ENCODE assay signal across 1 fruit fly cellular context in genomic region chr3L:3515280-3516020, dm6.
A peak's percentile ranks its signal among the peaks of the same experiment; 100 is the strongest.
TF ChIP-seq lines count a peak whose summit lies in the region.

Eip63E (plus strand) TSS chr3L:3515751.

TF ChIP-seq in whole organism, embryonic, 481 proteins besides CTCF, POLR2A, EP300 and RAD21 (continued from another document and continues in another):
- no peak for TF ChIP-seq ac (GFP tag; optimal IDR thresholded peaks at IDR 0.05; lab: Kevin White, UChicago)
- TF ChIP-seq ranshi (GFP tag; IDR thresholded peaks at IDR 0.05; lab: Robert Waterston, UW) = peak; percentile 11; the same call in 1 of the 2 replicates
- no peak for TF ChIP-seq GATAe (GFP tag; conservative IDR thresholded peaks at IDR 0.05; lab: Robert Waterston, UW)
- TF ChIP-seq ato (GFP tag; IDR thresholded peaks at IDR 0.05; lab: Robert Waterston, UW; ENCODE audit: partially characterized antibody) = peak; percentile 65
- no peak for TF ChIP-seq Lim3 (GFP tag; IDR thresholded peaks at IDR 0.05; lab: Robert Waterston, UW)
- no peak for TF ChIP-seq ttk (GFP tag; IDR thresholded peaks at IDR 0.05; lab: Robert Waterston, UW)
- TF ChIP-seq Gug (GFP tag; IDR thresholded peaks at IDR 0.05; lab: Robert Waterston, UW) = no peak
- TF ChIP-seq trem (tag; optimal IDR thresholded peaks at IDR 0.05; lab: Kevin White, UChicago) = peak; percentile 43
- TF ChIP-seq CG1024 (GFP tag; IDR thresholded peaks at IDR 0.05; lab: Robert Waterston, UW) = no peak
- no peak for TF ChIP-seq pb (GFP tag; optimal IDR thresholded peaks at IDR 0.05; lab: Kevin White, UChicago)
- TF ChIP-seq CG14014 (GFP tag; IDR thresholded peaks at IDR 0.05; lab: Robert Waterston, UW) = no peak
- TF ChIP-seq toy (GFP tag; IDR thresholded peaks at IDR 0.05; lab: Robert Waterston, UW) = no peak
- no peak for TF ChIP-seq cato (GFP tag; optimal IDR thresholded peaks at IDR 0.05; lab: Kevin White, UChicago; ENCODE audit: borderline replicate concordance)
- TF ChIP-seq CG13894 (tag; optimal IDR thresholded peaks at IDR 0.05; lab: Kevin White, UChicago) = no peak
- peak; percentile 67 for TF ChIP-seq Fer1 (GFP tag; optimal IDR thresholded peaks at IDR 0.05; lab: Kevin White, UChicago)
- no peak for TF ChIP-seq yki (optimal IDR thresholded peaks at IDR 0.05; lab: Kevin White, UChicago)
- no peak for TF ChIP-seq jing (GFP tag; optimal IDR thresholded peaks at IDR 0.05; lab: Kevin White, UChicago)
- TF ChIP-seq CG1647 (GFP tag; optimal IDR thresholded peaks at IDR 0.05; lab: Kevin White, UChicago) = no peak
- TF ChIP-seq CG4328 (GFP tag; optimal IDR thresholded peaks at IDR 0.05; lab: Kevin White, UChicago) = no peak
- TF ChIP-seq CG2678 (tag; optimal IDR thresholded peaks at IDR 0.05; lab: Kevin White, UChicago) = peak; percentile 24
- TF ChIP-seq nmo (GFP tag; optimal IDR thresholded peaks at IDR 0.05; lab: Kevin White, UChicago) = peak; percentile 43
- 0 out of 3 replicates have a peak, but pooled peaks have one; percentile 41 for TF ChIP-seq CG16813 (GFP tag; IDR thresholded peaks at IDR 0.05; lab: Robert Waterston, UW; ENCODE audit: partially characterized antibody)
- no peak for TF ChIP-seq dmrt11E (tag; optimal IDR thresholded peaks at IDR 0.05; lab: Kevin White, UChicago)
- TF ChIP-seq CG32772 (GFP tag; IDR thresholded peaks at IDR 0.05; lab: Robert Waterston, UW) = no peak
- TF ChIP-seq TFAM (GFP tag; optimal IDR thresholded peaks at IDR 0.05; lab: Kevin White, UChicago) = no peak
- no peak for TF ChIP-seq CG4730 (GFP tag; IDR thresholded peaks at IDR 0.05; lab: Robert Waterston, UW)
- peak; percentile 39 for TF ChIP-seq CG8359 (GFP tag; optimal IDR thresholded peaks at IDR 0.05; lab: Kevin White, UChicago; ENCODE audit: borderline replicate concordance)
- peak; percentile 4 for TF ChIP-seq CG9727 (GFP tag; optimal IDR thresholded peaks at IDR 0.05; lab: Kevin White, UChicago)
- no peak for TF ChIP-seq tio (GFP tag; optimal IDR thresholded peaks at IDR 0.05; lab: Kevin White, UChicago)
- TF ChIP-seq onecut (GFP tag; IDR thresholded peaks at IDR 0.05; lab: Robert Waterston, UW) = no peak
- no peak for TF ChIP-seq H15 (GFP tag; IDR thresholded peaks at IDR 0.05; lab: Robert Waterston, UW)
- no peak for TF ChIP-seq CG12744 (GFP tag; optimal IDR thresholded peaks at IDR 0.05; lab: Kevin White, UChicago)
- peak; percentile 34 for TF ChIP-seq CG17186 (GFP tag; optimal IDR thresholded peaks at IDR 0.05; lab: Kevin White, UChicago)
- TF ChIP-seq Hr3 (GFP tag; optimal IDR thresholded peaks at IDR 0.05; lab: Kevin White, UChicago) = no peak
- no peak for TF ChIP-seq lmd (GFP tag; IDR thresholded peaks at IDR 0.05; lab: Robert Waterston, UW)
- no peak for TF ChIP-seq Camta (GFP tag; optimal IDR thresholded peaks at IDR 0.05; lab: Kevin White, UChicago)
- no peak for TF ChIP-seq Hey (tag; optimal IDR thresholded peaks at IDR 0.05; lab: Kevin White, UChicago)
- TF ChIP-seq Ptx1 (GFP tag; IDR thresholded peaks at IDR 0.05; lab: Robert Waterston, UW) = no peak
- no peak for TF ChIP-seq HLH4C (GFP tag; IDR thresholded peaks at IDR 0.05; lab: Robert Waterston, UW; ENCODE audit: partially characterized antibody)
- TF ChIP-seq Stat92E (GFP tag; optimal IDR thresholded peaks at IDR 0.05; lab: Kevin White, UChicago) = peak in 1 of 3 experiments; percentile 3
- TF ChIP-seq Hmx (GFP tag; optimal IDR thresholded peaks at IDR 0.05; lab: Kevin White, UChicago) = no peak
- TF ChIP-seq hkb (optimal IDR thresholded peaks at IDR 0.05; lab: Kevin White, UChicago) = peak; percentile 38
- TF ChIP-seq hkb (GFP tag; IDR thresholded peaks at IDR 0.05; lab: Robert Waterston, UW) = peak; percentile 39
- 0 out of 3 replicates have a peak, but pooled peaks have one; percentile 10 for TF ChIP-seq CG34224 (GFP tag; IDR thresholded peaks at IDR 0.05; lab: Robert Waterston, UW; ENCODE audit: partially characterized antibody)
- TF ChIP-seq sd (tag; optimal IDR thresholded peaks at IDR 0.05; lab: Kevin White, UChicago) = no peak
- TF ChIP-seq CG17612 (GFP tag; IDR thresholded peaks at IDR 0.05; lab: Robert Waterston, UW) = no peak
- no peak for TF ChIP-seq Eip74EF (GFP tag; optimal IDR thresholded peaks at IDR 0.05; lab: Kevin White, UChicago)
- no peak for TF ChIP-seq esg (GFP tag; conservative IDR thresholded peaks at IDR 0.05; lab: Robert Waterston, UW)
- no peak for TF ChIP-seq CG14667 (GFP tag; IDR thresholded peaks at IDR 0.05; lab: Robert Waterston, UW)
- no peak for TF ChIP-seq shn (GFP tag; optimal IDR thresholded peaks at IDR 0.05; lab: Kevin White, UChicago)
- peak; percentile 14 for TF ChIP-seq unpg (GFP tag; optimal IDR thresholded peaks at IDR 0.05; lab: Kevin White, UChicago)
- no peak for TF ChIP-seq CG11695 (GFP tag; IDR thresholded peaks at IDR 0.05; lab: Robert Waterston, UW)
- no peak for TF ChIP-seq HHEX (GFP tag; optimal IDR thresholded peaks at IDR 0.05; lab: Kevin White, UChicago)
- TF ChIP-seq nau (GFP tag; optimal IDR thresholded peaks at IDR 0.05; lab: Kevin White, UChicago) = peak; percentile 58
- no peak for TF ChIP-seq chn (GFP tag; optimal IDR thresholded peaks at IDR 0.05; lab: Kevin White, UChicago)
- TF ChIP-seq scrt (GFP tag; optimal IDR thresholded peaks at IDR 0.05; lab: Kevin White, UChicago) = peak; percentile 7
- no peak for TF ChIP-seq psq (GFP tag; optimal IDR thresholded peaks at IDR 0.05; lab: Kevin White, UChicago)
- TF ChIP-seq hb (GFP tag; IDR thresholded peaks at IDR 0.05; lab: Robert Waterston, UW; ENCODE audit: partially characterized antibody) = no peak
- TF ChIP-seq danr (GFP tag; IDR thresholded peaks at IDR 0.05; lab: Robert Waterston, UW) = no peak
- peak; percentile 37 for TF ChIP-seq CG1603 (tag; optimal IDR thresholded peaks at IDR 0.05; lab: Kevin White, UChicago)
- TF ChIP-seq CG10209 (GFP tag; optimal IDR thresholded peaks at IDR 0.05; lab: Kevin White, UChicago) = no peak
- 0 out of 2 replicates have a peak, but pooled peaks have one; percentile 22 for TF ChIP-seq CG17328 (GFP tag; IDR thresholded peaks at IDR 0.05; lab: Robert Waterston, UW)
- TF ChIP-seq CG4360 (GFP tag; IDR thresholded peaks at IDR 0.05; lab: Robert Waterston, UW) = peak; percentile 98
- no peak for TF ChIP-seq crol (GFP tag; IDR thresholded peaks at IDR 0.05; lab: Robert Waterston, UW)
- TF ChIP-seq BtbVII (GFP tag; optimal IDR thresholded peaks at IDR 0.05; lab: Kevin White, UChicago) = peak; percentile 3
- TF ChIP-seq CG6683 (GFP tag; optimal IDR thresholded peaks at IDR 0.05; lab: Kevin White, UChicago) = no peak
- no peak for TF ChIP-seq Doc2 (GFP tag; IDR thresholded peaks at IDR 0.05; lab: Robert Waterston, UW)
- no peak for TF ChIP-seq Oaz (GFP tag; IDR thresholded peaks at IDR 0.05; lab: Robert Waterston, UW)
- TF ChIP-seq CG2875 (GFP tag; optimal IDR thresholded peaks at IDR 0.05; lab: Kevin White, UChicago) = no peak
- no peak for TF ChIP-seq dati (GFP tag; IDR thresholded peaks at IDR 0.05; lab: Robert Waterston, UW)
- TF ChIP-seq ara (GFP tag; IDR thresholded peaks at IDR 0.05; lab: Robert Waterston, UW) = no peak
- no peak for TF ChIP-seq CG8478 (optimal IDR thresholded peaks at IDR 0.05; lab: Kevin White, UChicago)
- peak; percentile 87 for TF ChIP-seq gfzf (GFP tag; optimal IDR thresholded peaks at IDR 0.05; lab: Kevin White, UChicago)
- TF ChIP-seq E2f2 (GFP tag; IDR thresholded peaks at IDR 0.05; lab: Robert Waterston, UW) = peak; percentile 32; the same call in 1 of the 2 replicates
- TF ChIP-seq ash1 (GFP tag; optimal IDR thresholded peaks at IDR 0.05; lab: Kevin White, UChicago) = no peak
- no peak for TF ChIP-seq sqz (GFP tag; optimal IDR thresholded peaks at IDR 0.05; lab: Kevin White, UChicago)
- TF ChIP-seq h (optimal IDR thresholded peaks at IDR 0.05; lab: Kevin White, UChicago) = no peak
- no peak for TF ChIP-seq Atf3 (GFP tag; optimal IDR thresholded peaks at IDR 0.05; lab: Kevin White, UChicago)
- no peak for TF ChIP-seq mirr (GFP tag; optimal IDR thresholded peaks at IDR 0.05; lab: Kevin White, UChicago)
- TF ChIP-seq Hr39 (optimal IDR thresholded peaks at IDR 0.05; lab: Kevin White, UChicago) = no peak
- no peak for TF ChIP-seq lab (GFP tag; optimal IDR thresholded peaks at IDR 0.05; lab: Kevin White, UChicago)
- TF ChIP-seq CG34376 (GFP tag; optimal IDR thresholded peaks at IDR 0.05; lab: Kevin White, UChicago) = peak; percentile 37
- TF ChIP-seq CG6654 (GFP tag; optimal IDR thresholded peaks at IDR 0.05; lab: Kevin White, UChicago) = no peak
- no peak for TF ChIP-seq Fer2 (tag; optimal IDR thresholded peaks at IDR 0.05; lab: Kevin White, UChicago)
- 0 out of 3 replicates have a peak, but pooled peaks have one; percentile 56 for TF ChIP-seq CG2199 (GFP tag; IDR thresholded peaks at IDR 0.05; lab: Robert Waterston, UW)
- peak; percentile 98 for TF ChIP-seq cg (GFP tag; optimal IDR thresholded peaks at IDR 0.05; lab: Kevin White, UChicago)
- peak; percentile 30 for TF ChIP-seq fd64A (GFP tag; optimal IDR thresholded peaks at IDR 0.05; lab: Kevin White, UChicago)
- no peak for TF ChIP-seq slp2 (GFP tag; optimal IDR thresholded peaks at IDR 0.05; lab: Kevin White, UChicago)
- no peak for TF ChIP-seq slou (GFP tag; optimal IDR thresholded peaks at IDR 0.05; lab: Kevin White, UChicago)
- no peak for TF ChIP-seq crc (GFP tag; optimal IDR thresholded peaks at IDR 0.05; lab: Kevin White, UChicago)
- no peak for TF ChIP-seq Dip3 (GFP tag; optimal IDR thresholded peaks at IDR 0.05; lab: Kevin White, UChicago)
- no peak for TF ChIP-seq CG15073 (GFP tag; optimal IDR thresholded peaks at IDR 0.05; lab: Kevin White, UChicago)
- no peak for TF ChIP-seq dan (GFP tag; IDR thresholded peaks at IDR 0.05; lab: Robert Waterston, UW)
- no peak for TF ChIP-seq Vsx1 (GFP tag; optimal IDR thresholded peaks at IDR 0.05; lab: Kevin White, UChicago)
- no peak for TF ChIP-seq CG17802 (tag; optimal IDR thresholded peaks at IDR 0.05; lab: Kevin White, UChicago)
- no peak for TF ChIP-seq pfk (GFP tag; optimal IDR thresholded peaks at IDR 0.05; lab: Kevin White, UChicago)
- TF ChIP-seq CG18619 (GFP tag; optimal IDR thresholded peaks at IDR 0.05; lab: Kevin White, UChicago) = no peak
- TF ChIP-seq CG33557 (GFP tag; optimal IDR thresholded peaks at IDR 0.05; lab: Kevin White, UChicago) = no peak
- TF ChIP-seq eyg (GFP tag; optimal IDR thresholded peaks at IDR 0.05; lab: Kevin White, UChicago) = no peak
- peak; percentile 1 for TF ChIP-seq CrebB (tag; optimal IDR thresholded peaks at IDR 0.05; lab: Kevin White, UChicago)
- TF ChIP-seq Elba2 (GFP tag; optimal IDR thresholded peaks at IDR 0.05; lab: Kevin White, UChicago) = peak; percentile 11
- peak; percentile 31 for TF ChIP-seq CG10147 (GFP tag; optimal IDR thresholded peaks at IDR 0.05; lab: Kevin White, UChicago)
- TF ChIP-seq zen2 (GFP tag; IDR thresholded peaks at IDR 0.05; lab: Robert Waterston, UW; ENCODE audit: partially characterized antibody) = no peak
- TF ChIP-seq stc (GFP tag; IDR thresholded peaks at IDR 0.05; lab: Robert Waterston, UW) = peak; percentile 6; the same call in 1 of the 2 replicates
- TF ChIP-seq sr (GFP tag; IDR thresholded peaks at IDR 0.05; lab: Robert Waterston, UW) = no peak
- no peak for TF ChIP-seq zfh1 (GFP tag; IDR thresholded peaks at IDR 0.05; lab: Robert Waterston, UW)
- TF ChIP-seq CG14860 (GFP tag; IDR thresholded peaks at IDR 0.05; lab: Robert Waterston, UW; ENCODE audit: partially characterized antibody) = 0 out of 3 replicates have a peak, but pooled peaks have one; percentile 33
- peak; percentile 55 for TF ChIP-seq CG14710 (tag; optimal IDR thresholded peaks at IDR 0.05; lab: Kevin White, UChicago)
- no peak for TF ChIP-seq Tbp (GFP tag; optimal IDR thresholded peaks at IDR 0.05; lab: Kevin White, UChicago)
- TF ChIP-seq fd3F (GFP tag; optimal IDR thresholded peaks at IDR 0.05; lab: Kevin White, UChicago) = no peak
- TF ChIP-seq BEAF-32 (GFP tag; optimal IDR thresholded peaks at IDR 0.05; lab: Kevin White, UChicago) = peak; percentile 28
- TF ChIP-seq CG10959 (GFP tag; IDR thresholded peaks at IDR 0.05; lab: Robert Waterston, UW) = no peak
- TF ChIP-seq CG6813 (GFP tag; optimal IDR thresholded peaks at IDR 0.05; lab: Kevin White, UChicago) = no peak
- TF ChIP-seq org-1 (GFP tag; optimal IDR thresholded peaks at IDR 0.05; lab: Kevin White, UChicago) = no peak
- peak; percentile 45 for TF ChIP-seq CG17568 (GFP tag; optimal IDR thresholded peaks at IDR 0.05; lab: Kevin White, UChicago)
- no peak for TF ChIP-seq Sox100B (GFP tag; optimal IDR thresholded peaks at IDR 0.05; lab: Kevin White, UChicago)
- no peak for TF ChIP-seq CG3838 (GFP tag; optimal IDR thresholded peaks at IDR 0.05; lab: Kevin White, UChicago)
- TF ChIP-seq unc-4 (GFP tag; IDR thresholded peaks at IDR 0.05; lab: Robert Waterston, UW; ENCODE audit: partially characterized antibody) = no peak; the same call in 1 of the 2 replicates
- TF ChIP-seq exex (tag; optimal IDR thresholded peaks at IDR 0.05; lab: Kevin White, UChicago) = no peak
- TF ChIP-seq CG15479 (GFP tag; optimal IDR thresholded peaks at IDR 0.05; lab: Kevin White, UChicago) = peak; percentile 11
- TF ChIP-seq ewg (GFP tag; optimal IDR thresholded peaks at IDR 0.05; lab: Kevin White, UChicago) = no peak
- no peak for TF ChIP-seq CG12942 (GFP tag; optimal IDR thresholded peaks at IDR 0.05; lab: Kevin White, UChicago)
- no peak for TF ChIP-seq CG4820 (GFP tag; optimal IDR thresholded peaks at IDR 0.05; lab: Kevin White, UChicago)
- peak; percentile 50; the same call in 2 of the 3 replicates for TF ChIP-seq CG17361 (GFP tag; IDR thresholded peaks at IDR 0.05; lab: Robert Waterston, UW)
- TF ChIP-seq Taf1 (GFP tag; IDR thresholded peaks at IDR 0.05; lab: Robert Waterston, UW) = no peak
- TF ChIP-seq ap (GFP tag; IDR thresholded peaks at IDR 0.05; lab: Robert Waterston, UW) = no peak
- TF ChIP-seq CG10462 (GFP tag; optimal IDR thresholded peaks at IDR 0.05; lab: Kevin White, UChicago) = no peak
- TF ChIP-seq abd-A (tag; optimal IDR thresholded peaks at IDR 0.05; lab: Kevin White, UChicago) = peak; percentile 52
- TF ChIP-seq CG4424 (GFP tag; optimal IDR thresholded peaks at IDR 0.05; lab: Kevin White, UChicago) = no peak
- TF ChIP-seq nerfin-2 (GFP tag; IDR thresholded peaks at IDR 0.05; lab: Robert Waterston, UW; ENCODE audit: partially characterized antibody) = peak; percentile 20; the same call in 1 of the 2 replicates
- TF ChIP-seq pita (GFP tag; optimal IDR thresholded peaks at IDR 0.05; lab: Kevin White, UChicago) = no peak
- no peak for TF ChIP-seq Dref (GFP tag; IDR thresholded peaks at IDR 0.05; lab: Robert Waterston, UW)
- TF ChIP-seq Hr78 (GFP tag; optimal IDR thresholded peaks at IDR 0.05; lab: Kevin White, UChicago) = peak in 1 of 2 experiments; percentile 17
- TF ChIP-seq jumu (GFP tag; optimal IDR thresholded peaks at IDR 0.05; lab: Kevin White, UChicago) = no peak
- no peak for TF ChIP-seq insv (GFP tag; optimal IDR thresholded peaks at IDR 0.05; lab: Kevin White, UChicago)
